Worm (Caenorhabditis elegans) whole organism, L1 larva: Measurements from ENCODE around the gene vps-22.
"Not testable (repeated sequence)": the region's sequence is repeated elsewhere in the genome, so short reads cannot be mapped to it uniquely, and the experiment has no call there.

Experiments used
- C16A3.4 ChIP-seq: fragments of 150-350 bp; optimal IDR thresholded peaks from 2 replicates; lab custom pipeline; 2014; ENCODE audit warnings: missing biosample characterization, missing genetic modification characterization
- F16B12.6 ChIP-seq: fragments of 150-350 bp; optimal IDR thresholded peaks from 2 replicates; lab custom pipeline; 2014; ENCODE audit warnings: missing biosample characterization, missing genetic modification characterization
- Y116A8C.19 ChIP-seq: sonication (generic microtip); optimal IDR thresholded peaks from 2 replicates; lab custom pipeline; 2016; ENCODE audit warnings: missing compliant biosample characterization, missing genetic modification characterization, borderline replicate concordance
- aha-1 ChIP-seq: fragments of 150-350 bp; optimal IDR thresholded peaks from 2 replicates; lab custom pipeline; 2014; ENCODE audit warnings: missing biosample characterization, missing genetic modification characterization
- alr-1 ChIP-seq: fragments of 200-800 bp; sonication (Bioruptor generic); optimal IDR thresholded peaks from 2 replicates; lab custom pipeline; 2018; ENCODE audit warnings: borderline replicate concordance, mild to moderate bottlenecking, missing genetic modification characterization, missing compliant biosample characterization
- blmp-1 ChIP-seq: fragments of 150-350 bp; optimal IDR thresholded peaks from 2 replicates; lab custom pipeline; 2014; ENCODE audit warnings: missing biosample characterization, missing genetic modification characterization
- ceh-8 ChIP-seq: fragments of 200-800 bp; sonication (Bioruptor generic); optimal IDR thresholded peaks from 2 replicates; lab custom pipeline; 2018; ENCODE audit warnings: mild to moderate bottlenecking, missing genetic modification characterization, moderate library complexity, missing compliant biosample characterization
- ceh-82 ChIP-seq, 3 experiments: fragments of 150-350 bp in 1 of 3; sonication (generic microtip) in 2 of 3; optimal IDR thresholded peaks; 2 replicates each; lab custom pipeline; 2014 to 2017; ENCODE audit warnings: missing biosample characterization in 3 of 3, missing genetic modification characterization in 3 of 3
- ceh-88 ChIP-seq: fragments of 200-800 bp; sonication (Bioruptor generic); IDR thresholded peaks from 2 replicates; pipeline ENCODE4 v1.3.6; 2022; ENCODE audit warnings: missing genetic modification characterization, missing compliant biosample characterization
- ceh-90 ChIP-seq: sonication (generic microtip); optimal IDR thresholded peaks from 2 replicates; lab custom pipeline; 2016; ENCODE audit warnings: missing genetic modification characterization, missing compliant biosample characterization
- ces-1 ChIP-seq: fragments of 150-350 bp; optimal IDR thresholded peaks from 2 replicates; lab custom pipeline; 2014; ENCODE audit warnings: missing biosample characterization, missing genetic modification reagents, missing genetic modification characterization
- dsc-1 ChIP-seq: sonication (generic microtip); optimal IDR thresholded peaks from 2 replicates; lab custom pipeline; 2016; ENCODE audit warnings: mild to moderate bottlenecking, missing genetic modification characterization, missing compliant biosample characterization
- efl-1 ChIP-seq, 4 experiments: fragments of 150-350 bp; optimal IDR thresholded peaks in 3 of 4; peaks in 1 of 4; 1 replicate in 1 of 4; 2 replicates in 3 of 4; lab custom pipeline; 2014; ENCODE audit warnings: missing biosample characterization in 2 of 4, missing genetic modification characterization in 2 of 4, missing genetic modification reagents in 2 of 4
- egl-13 ChIP-seq: sonication (generic microtip); optimal IDR thresholded peaks from 2 replicates; lab custom pipeline; 2016; ENCODE audit warnings: missing genotype, missing genetic modification reagents, missing genetic modification characterization, missing compliant biosample characterization
- egl-27 ChIP-seq, 2 experiments: fragments of 150-350 bp in 1 of 2; sonication (generic microtip); optimal IDR thresholded peaks; 3 replicates each; lab custom pipeline; 2017 to 2018; ENCODE audit warnings: missing biosample characterization in 2 of 2, missing genetic modification characterization in 2 of 2, missing genetic modification reagents in 2 of 2
- ets-5 ChIP-seq: fragments of 200-800 bp; sonication (Bioruptor generic); IDR thresholded peaks from 2 replicates; pipeline ENCODE4 v1.3.6; 2022; ENCODE audit warnings: missing genetic modification characterization, missing compliant biosample characterization
- fkh-10 ChIP-seq: sonication (generic microtip); optimal IDR thresholded peaks from 2 replicates; lab custom pipeline; 2017; ENCODE audit warnings: missing biosample characterization, missing genetic modification reagents, missing genetic modification characterization
- fkh-4 ChIP-seq: sonication (generic microtip); optimal IDR thresholded peaks from 2 replicates; lab custom pipeline; 2016; ENCODE audit warnings: missing compliant biosample characterization, missing genetic modification characterization, borderline replicate concordance
- fkh-8 ChIP-seq: sonication (generic microtip); optimal IDR thresholded peaks from 2 replicates; lab custom pipeline; 2016; ENCODE audit warnings: mild to moderate bottlenecking, missing genetic modification characterization, missing compliant biosample characterization
- fos-1 ChIP-seq: fragments of 150-350 bp; optimal IDR thresholded peaks from 2 replicates; lab custom pipeline; 2014; ENCODE audit warnings: missing biosample characterization, missing genetic modification characterization
- grh-1 ChIP-seq: fragments of 200-800 bp; sonication (Bioruptor generic); IDR thresholded peaks from 2 replicates; pipeline ENCODE4 v1.3.6; 2022; ENCODE audit warnings: missing genetic modification reagents, missing genetic modification characterization, missing compliant biosample characterization
- hlh-17 ChIP-seq: fragments of 200-800 bp; sonication (Bioruptor generic); optimal IDR thresholded peaks from 2 replicates; lab custom pipeline; 2018; ENCODE audit warnings: missing genetic modification characterization, mild to moderate bottlenecking, missing compliant biosample characterization, moderate library complexity, borderline replicate concordance
- hpl-2 ChIP-seq: fragments of 150-350 bp; optimal IDR thresholded peaks from 2 replicates; lab custom pipeline; 2014; ENCODE audit warnings: missing biosample characterization, missing genetic modification reagents, missing genetic modification characterization
- irx-1 ChIP-seq: sonication (generic microtip); optimal IDR thresholded peaks from 2 replicates; lab custom pipeline; 2016; ENCODE audit warnings: missing genetic modification characterization, missing compliant biosample characterization
- jun-1 ChIP-seq: fragments of 150-350 bp; optimal IDR thresholded peaks from 2 replicates; lab custom pipeline; 2014; ENCODE audit warnings: missing biosample characterization, missing genetic modification reagents, missing genetic modification characterization
- lin-14 ChIP-seq: fragments of 200-800 bp; sonication (Bioruptor generic); optimal IDR thresholded peaks from 2 replicates; lab custom pipeline; 2018; ENCODE audit warnings: mild to moderate bottlenecking, missing genetic modification characterization, moderate library complexity, missing compliant biosample characterization
- lin-35 ChIP-seq, 2 experiments: fragments of 150-350 bp; optimal IDR thresholded peaks; 2 replicates each; lab custom pipeline; 2014; ENCODE audit warnings: missing biosample characterization in 2 of 2, missing genetic modification characterization in 2 of 2, missing genetic modification reagents in 2 of 2
- lin-39 ChIP-seq: fragments of 150-350 bp; optimal IDR thresholded peaks from 2 replicates; lab custom pipeline; 2014; ENCODE audit warnings: missing biosample characterization, missing genetic modification reagents, missing genetic modification characterization
- lir-3 ChIP-seq: sonication (generic microtip); optimal IDR thresholded peaks from 2 replicates; lab custom pipeline; 2016; ENCODE audit warnings: mild to moderate bottlenecking, missing genetic modification characterization, moderate library complexity, missing compliant biosample characterization; ENCODE audit not compliant: poor library complexity
- lsy-2 ChIP-seq, 2 experiments: fragments of 150-350 bp; optimal IDR thresholded peaks; 2 replicates each; lab custom pipeline; 2014; ENCODE audit warnings: missing biosample characterization in 2 of 2, missing genetic modification characterization in 2 of 2
- mdl-1 ChIP-seq, 2 experiments: fragments of 150-350 bp; optimal IDR thresholded peaks; 2 replicates each; lab custom pipeline; 2014 to 2017; ENCODE audit warnings: missing biosample characterization in 2 of 2, missing genetic modification characterization in 2 of 2, inconsistent platforms in 1 of 2
- mep-1 ChIP-seq: fragments of 150-350 bp; optimal IDR thresholded peaks from 2 replicates; lab custom pipeline; 2014; ENCODE audit warnings: missing biosample characterization, missing genetic modification characterization
- nhr-19 ChIP-seq: fragments of 200-800 bp; sonication (Bioruptor generic); conservative IDR thresholded peaks from 2 replicates; pipeline ENCODE4 v1.3.6; 2022; ENCODE audit warnings: missing genetic modification characterization, missing compliant biosample characterization
- nhr-237 ChIP-seq: fragments of 150-350 bp; optimal IDR thresholded peaks from 2 replicates; lab custom pipeline; 2014; ENCODE audit warnings: missing biosample characterization, missing genetic modification characterization
- nhr-28 ChIP-seq: fragments of 150-350 bp; optimal IDR thresholded peaks from 2 replicates; lab custom pipeline; 2014; ENCODE audit warnings: missing biosample characterization, missing genetic modification characterization
- nhr-71 ChIP-seq: sonication (generic microtip); optimal IDR thresholded peaks from 2 replicates; lab custom pipeline; 2016; ENCODE audit warnings: mild to moderate bottlenecking, missing genetic modification characterization, moderate library complexity, missing compliant biosample characterization
- nhr-90 ChIP-seq: sonication (generic microtip); optimal IDR thresholded peaks from 2 replicates; lab custom pipeline; 2016; ENCODE audit warnings: mild to moderate bottlenecking, missing genetic modification characterization, missing compliant biosample characterization; ENCODE audit not compliant: poor library complexity
- pag-3 ChIP-seq: sonication (generic microtip); optimal IDR thresholded peaks from 2 replicates; lab custom pipeline; 2017; ENCODE audit warnings: missing genetic modification characterization, mild to moderate bottlenecking, missing compliant biosample characterization, antibody characterized with exemption, borderline replicate concordance; ENCODE audit not compliant: insufficient read depth
- pqm-1 ChIP-seq: sonication (generic microtip); optimal IDR thresholded peaks from 3 replicates; lab custom pipeline; 2017; ENCODE audit warnings: missing biosample characterization, missing genetic modification characterization
- sup-37 ChIP-seq: fragments of 200-800 bp; sonication (Bioruptor generic); optimal IDR thresholded peaks from 2 replicates; lab custom pipeline; 2018; ENCODE audit warnings: mild to moderate bottlenecking, missing genetic modification characterization, missing compliant biosample characterization
- swsn-7 ChIP-seq: sonication (generic microtip); optimal IDR thresholded peaks from 2 replicates; lab custom pipeline; 2016; ENCODE audit warnings: missing genetic modification characterization, missing compliant biosample characterization
- tbx-2 ChIP-seq: sonication (generic microtip); optimal IDR thresholded peaks from 2 replicates; lab custom pipeline; 2016; ENCODE audit warnings: missing genetic modification characterization, missing compliant biosample characterization
- tlp-1 ChIP-seq: fragments of 150-350 bp; optimal IDR thresholded peaks from 2 replicates; lab custom pipeline; 2014; ENCODE audit warnings: missing biosample characterization, missing genetic modification characterization
- unc-30 ChIP-seq: sonication (generic microtip); optimal IDR thresholded peaks from 2 replicates; lab custom pipeline; 2017; ENCODE audit warnings: missing biosample characterization, missing genetic modification characterization
- vab-15 ChIP-seq: sonication (generic microtip); optimal IDR thresholded peaks from 2 replicates; lab custom pipeline; 2017; ENCODE audit warnings: missing genotype, mild to moderate bottlenecking, missing genetic modification characterization, missing compliant biosample characterization
- zag-1 ChIP-seq: fragments of 150-350 bp; optimal IDR thresholded peaks from 2 replicates; lab custom pipeline; 2014; ENCODE audit warnings: missing biosample characterization, missing genetic modification characterization
- zip-4 ChIP-seq: fragments of 200-800 bp; sonication (Bioruptor generic); optimal IDR thresholded peaks from 2 replicates; lab custom pipeline; 2018; ENCODE audit warnings: mild to moderate bottlenecking, missing genetic modification characterization, moderate library complexity, missing compliant biosample characterization
- ztf-11 ChIP-seq, 2 experiments: sonication (generic microtip); optimal IDR thresholded peaks; 2 replicates each; lab custom pipeline; 2016 to 2017; ENCODE audit warnings: missing genetic modification characterization in 2 of 2, missing biosample characterization in 1 of 2, missing compliant biosample characterization in 1 of 2

Gene vps-22

DNA sequence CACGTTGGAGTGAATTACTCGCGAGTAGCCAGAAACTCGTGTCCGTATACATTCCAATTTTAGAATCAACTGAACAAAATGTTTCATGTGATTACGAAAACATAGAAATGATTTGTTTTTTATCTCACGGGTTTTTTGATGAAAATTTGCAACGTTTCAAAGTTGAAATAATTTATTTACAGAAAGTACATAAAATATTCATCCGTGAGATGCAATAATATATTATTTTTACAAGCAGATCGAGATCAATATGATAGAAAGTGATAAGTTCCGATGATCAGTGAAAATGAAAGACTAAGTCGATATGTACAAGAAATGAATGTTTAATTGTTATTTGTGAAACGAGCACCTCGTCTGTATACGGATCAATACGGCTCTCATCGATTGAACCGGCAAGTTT, 18.1 kb upstream of the vps-22 start, which contains the start of gene C27F2.6:
Gene C27F2.6, minus strand, starts transcription at position 101 of the 400 bp plus-strand sequence.
- not testable (repeated sequence) for TF ChIP-seq tbx-2; nhr-28 (tag; lab: Kevin White, UChicago); egl-27 (tag; optimal IDR thresholded peaks at IDR 0.05; lab: Kevin White, UChicago)

DNA sequence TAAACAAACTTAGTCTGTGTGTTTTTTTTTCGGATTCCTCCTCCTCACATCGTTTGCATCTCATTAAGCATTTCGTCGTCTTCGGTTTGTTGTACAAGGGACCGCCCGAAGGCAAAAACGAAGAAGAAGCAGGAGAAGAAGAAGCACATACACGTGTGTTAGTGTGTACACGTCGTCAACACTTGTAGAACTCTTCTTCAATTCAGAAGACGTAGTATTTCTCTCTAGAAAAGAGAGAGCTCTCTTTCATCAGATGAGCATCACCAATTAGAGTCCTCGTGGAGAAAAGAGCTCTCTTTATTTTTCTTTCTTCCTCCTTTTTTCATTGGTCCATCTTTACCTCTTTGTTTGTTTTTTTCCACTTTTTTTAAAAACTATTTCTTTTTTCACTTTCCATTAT, 5.9 kb upstream of the vps-22 start:
- TF ChIP-seq efl-1 (optimal IDR thresholded peaks at IDR 0.05; lab: Kevin White, UChicago) (no peak), efl-1 (GFP tag; optimal IDR thresholded peaks at IDR 0.05 in 1 of 2; lab: Kevin White, UChicago) (no peak), nhr-237 (tag; lab: Kevin White, UChicago) (no peak), F16B12.6 (no peak), lsy-2 (tag; optimal IDR thresholded peaks at IDR 0.05; lab: Kevin White, UChicago) (peak in 1 of 2 experiments; percentile 8), lin-14 (GFP tag; lab: Kevin White, UChicago) (peak; percentile 66), fkh-8 (tag; lab: Kevin White, UChicago) (no peak), jun-1 (tag; lab: Kevin White, UChicago) (no peak)

DNA sequence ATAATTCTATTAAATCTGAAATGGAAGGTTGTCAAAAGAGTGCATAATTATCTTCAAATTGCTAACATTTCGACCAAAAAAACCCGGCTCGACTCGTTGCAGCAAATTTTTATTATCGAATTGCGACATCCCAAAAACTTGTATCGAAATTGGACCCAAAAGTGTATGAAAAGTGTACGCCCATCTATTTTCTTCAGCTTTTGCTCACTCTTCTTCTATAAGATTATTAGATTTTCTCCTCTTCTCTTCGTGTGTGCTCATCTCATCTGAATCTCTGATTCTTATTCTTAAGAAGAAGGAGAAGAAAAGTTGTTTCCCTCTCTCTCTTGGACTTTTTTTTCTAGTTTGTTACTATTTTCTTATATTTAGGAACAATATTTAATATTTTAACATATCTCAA, 4.9 kb upstream of the vps-22 start:
- TF ChIP-seq irx-1 (tag; lab: Kevin White, UChicago) (no peak), pqm-1 (no peak), aha-1 (no peak), sup-37 (no peak), grh-1 (no peak), ets-5 (GFP tag; lab: Robert Waterston, UW) (no peak), F16B12.6 (no peak), fkh-4 (tag; lab: Kevin White, UChicago) (no peak), ceh-82 (tag; optimal IDR thresholded peaks at IDR 0.05; lab: Kevin White, UChicago) (peak in 1 of 3 experiments; percentile 25), alr-1 (tag; lab: Kevin White, UChicago) (no peak), blmp-1 (no peak), zip-4 (GFP tag; lab: Kevin White, UChicago) (no peak), swsn-7 (tag; lab: Kevin White, UChicago) (no peak), ceh-90 (tag; lab: Kevin White, UChicago) (no peak), lin-14 (GFP tag; lab: Kevin White, UChicago) (peak; percentile 82), egl-13 (no peak), zag-1 (tag; lab: Kevin White, UChicago) (no peak), fkh-10 (GFP tag; lab: Kevin White, UChicago) (peak; percentile 75), mdl-1 (tag; optimal IDR thresholded peaks at IDR 0.05; lab: Kevin White, UChicago) (no peak), nhr-90 (tag; lab: Kevin White, UChicago) (no peak), ztf-11 (tag; optimal IDR thresholded peaks at IDR 0.05; lab: Kevin White, UChicago) (no peak), unc-30 (no peak), ceh-88 (GFP tag; lab: Robert Waterston, UW) (no peak), ces-1 (GFP tag; lab: Kevin White, UChicago) (peak; percentile 85), Y116A8C.19 (tag; lab: Kevin White, UChicago) (no peak), tlp-1 (no peak), lin-35 (GFP tag; optimal IDR thresholded peaks at IDR 0.05; lab: Kevin White, UChicago) (peak in 1 of 2 experiments; percentile 6), mep-1 (peak; percentile 13), lir-3 (tag; lab: Kevin White, UChicago) (no peak), nhr-71 (peak; percentile 8), hlh-17 (GFP tag; lab: Kevin White, UChicago) (no peak), pag-3 (tag; lab: Kevin White, UChicago) (no peak), hpl-2 (GFP tag; lab: Kevin White, UChicago) (no peak), fos-1 (no peak), nhr-19 (GFP tag; lab: Robert Waterston, UW) (no peak), dsc-1 (no peak), ceh-8 (GFP tag; lab: Kevin White, UChicago) (no peak), tbx-2 (no peak), C16A3.4 (tag; lab: Kevin White, UChicago) (no peak), vab-15 (no peak), lin-39 (tag; lab: Kevin White, UChicago) (no peak)
